Worm (Caenorhabditis elegans) whole organism, mixed stage, embryonic: ENCODE results near the gene ZK822.9.

Experiments
- M03D4.4 ChIP-seq: sonication (generic microtip); optimal IDR thresholded peaks from 2 replicates; lab custom pipeline; 2017; ENCODE audit warnings: mild to moderate bottlenecking, missing genetic modification characterization, missing compliant biosample characterization
- bed-3 ChIP-seq: fragments of 200-800 bp; sonication (Bioruptor generic); optimal IDR thresholded peaks from 3 replicates; lab custom pipeline; 2018; ENCODE audit warnings: mild to moderate bottlenecking, missing genetic modification characterization, moderate library complexity, missing compliant biosample characterization
- blmp-1 ChIP-seq: fragments of 150-350 bp; optimal IDR thresholded peaks from 2 replicates; lab custom pipeline; 2014; ENCODE audit warnings: missing biosample characterization, missing genetic modification characterization
- ceh-39 ChIP-seq: fragments of 150-350 bp; optimal IDR thresholded peaks from 2 replicates; lab custom pipeline; 2014; ENCODE audit warnings: missing biosample characterization, missing genetic modification characterization
- ceh-43 ChIP-seq: fragments of 200-800 bp; sonication (Bioruptor generic); optimal IDR thresholded peaks from 2 replicates; lab custom pipeline; 2018; ENCODE audit warnings: mild to moderate bottlenecking, missing genetic modification characterization, moderate library complexity, missing compliant biosample characterization
- ceh-83 ChIP-seq: fragments of 200-800 bp; sonication (Bioruptor generic); optimal IDR thresholded peaks from 2 replicates; lab custom pipeline; 2018; ENCODE audit warnings: mild to moderate bottlenecking, missing genetic modification characterization, missing compliant biosample characterization
- ces-1 ChIP-seq: fragments of 150-350 bp; optimal IDR thresholded peaks from 2 replicates; lab custom pipeline; 2014; ENCODE audit warnings: missing biosample characterization, missing genetic modification reagents, missing genetic modification characterization
- cnd-1 ChIP-seq: fragments of 200-800 bp; sonication (Bioruptor generic); optimal IDR thresholded peaks from 2 replicates; lab custom pipeline; 2018; ENCODE audit warnings: mild to moderate bottlenecking, missing genetic modification characterization, missing compliant biosample characterization
- drap-1 ChIP-seq: fragments of 200-800 bp; sonication (Bioruptor generic); optimal IDR thresholded peaks from 3 replicates; lab custom pipeline; 2018; ENCODE audit warnings: mild to moderate bottlenecking, missing genetic modification characterization, missing compliant biosample characterization
- elt-1 ChIP-seq: sonication (generic microtip); optimal IDR thresholded peaks from 2 replicates; lab custom pipeline; 2017; ENCODE audit warnings: missing genetic modification characterization, mild to moderate bottlenecking, missing compliant biosample characterization, antibody characterized with exemption, moderate library complexity, borderline replicate concordance; ENCODE audit not compliant: insufficient read depth
- elt-3 ChIP-seq: fragments of 150-350 bp; optimal IDR thresholded peaks from 2 replicates; lab custom pipeline; 2014; ENCODE audit warnings: missing biosample characterization, missing genetic modification characterization
- flh-1 ChIP-seq: fragments of 200-800 bp; sonication (Bioruptor generic); optimal IDR thresholded peaks from 2 replicates; lab custom pipeline; 2018; ENCODE audit warnings: mild to moderate bottlenecking, missing genetic modification characterization, moderate library complexity, missing compliant biosample characterization
- ham-2 ChIP-seq: fragments of 200-800 bp; sonication (Bioruptor generic); optimal IDR thresholded peaks from 2 replicates; lab custom pipeline; 2018; ENCODE audit warnings: mild to moderate bottlenecking, missing genetic modification characterization, missing compliant biosample characterization
- hlh-1 ChIP-seq: fragments of 150-350 bp; optimal IDR thresholded peaks from 2 replicates; lab custom pipeline; 2014; ENCODE audit warnings: missing biosample characterization, missing genetic modification reagents, missing genetic modification characterization
- lin-13 ChIP-seq: fragments of 150-350 bp; optimal IDR thresholded peaks from 2 replicates; lab custom pipeline; 2014; ENCODE audit warnings: missing biosample characterization, missing genetic modification characterization
- lin-32 ChIP-seq: fragments of 200-800 bp; sonication (Bioruptor generic); optimal IDR thresholded peaks from 2 replicates; lab custom pipeline; 2018; ENCODE audit warnings: mild to moderate bottlenecking, missing genetic modification characterization, missing compliant biosample characterization
- mab-5 ChIP-seq: fragments of 150-350 bp; optimal IDR thresholded peaks from 2 replicates; lab custom pipeline; 2014; ENCODE audit warnings: missing biosample characterization, missing genetic modification characterization
- mep-1 ChIP-seq: fragments of 150-350 bp; optimal IDR thresholded peaks from 2 replicates; lab custom pipeline; 2017; ENCODE audit warnings: missing biosample characterization, missing genetic modification reagents, missing genetic modification characterization, inconsistent platforms
- mls-2 ChIP-seq: sonication (generic microtip); optimal IDR thresholded peaks from 2 replicates; lab custom pipeline; 2016; ENCODE audit warnings: mild to moderate bottlenecking, missing genetic modification characterization, moderate library complexity, missing compliant biosample characterization
- nhr-12 ChIP-seq: fragments of 150-350 bp; optimal IDR thresholded peaks from 2 replicates; lab custom pipeline; 2014; ENCODE audit warnings: missing biosample characterization, missing genetic modification characterization
- nhr-2 ChIP-seq: fragments of 150-350 bp; optimal IDR thresholded peaks from 2 replicates; lab custom pipeline; 2014; ENCODE audit warnings: missing biosample characterization, missing genetic modification characterization
- nhr-28 ChIP-seq: fragments of 150-350 bp; optimal IDR thresholded peaks from 2 replicates; lab custom pipeline; 2014; ENCODE audit warnings: missing biosample characterization, missing genetic modification characterization
- nhr-76 ChIP-seq: sonication (generic microtip); optimal IDR thresholded peaks from 2 replicates; lab custom pipeline; 2017; ENCODE audit warnings: missing biosample characterization, missing genetic modification characterization
- pha-4 ChIP-seq: fragments of 150-350 bp; optimal IDR thresholded peaks from 2 replicates; lab custom pipeline; 2018; ENCODE audit warnings: missing biosample characterization, missing genetic modification reagents, missing genetic modification characterization
- sem-2 ChIP-seq: fragments of 200-800 bp; sonication (Bioruptor generic); optimal IDR thresholded peaks from 2 replicates; lab custom pipeline; 2018; ENCODE audit warnings: mild to moderate bottlenecking, missing genetic modification characterization, missing compliant biosample characterization
- snpc-4 ChIP-seq: fragments of 150-350 bp; optimal IDR thresholded peaks from 2 replicates; lab custom pipeline; 2014; ENCODE audit warnings: missing biosample characterization, missing genetic modification characterization
- sptf-1 ChIP-seq: sonication (generic microtip); optimal IDR thresholded peaks from 2 replicates; lab custom pipeline; 2017; ENCODE audit warnings: mild to moderate bottlenecking, missing genetic modification characterization, moderate library complexity, missing compliant biosample characterization
- tbx-8 ChIP-seq: fragments of 200-800 bp; sonication (Bioruptor generic); optimal IDR thresholded peaks from 2 replicates; lab custom pipeline; 2018; ENCODE audit warnings: mild to moderate bottlenecking, missing genetic modification characterization, moderate library complexity, missing compliant biosample characterization
- unc-120 ChIP-seq: sonication (generic microtip); optimal IDR thresholded peaks from 2 replicates; lab custom pipeline; 2017; ENCODE audit warnings: missing genetic modification characterization, missing compliant biosample characterization; ENCODE audit not compliant: poor library complexity, severe bottlenecking
- unc-39 ChIP-seq: fragments of 150-350 bp; optimal IDR thresholded peaks from 2 replicates; lab custom pipeline; 2014; ENCODE audit warnings: missing biosample characterization, missing genetic modification characterization
- unc-62 ChIP-seq: fragments of 150-350 bp; optimal IDR thresholded peaks from 2 replicates; lab custom pipeline; 2014; ENCODE audit warnings: missing biosample characterization, missing genetic modification reagents, missing genetic modification characterization
- zip-8 ChIP-seq: fragments of 150-350 bp; optimal IDR thresholded peaks from 2 replicates; lab custom pipeline; 2014; ENCODE audit warnings: missing biosample characterization, missing genetic modification characterization
- ztf-11 ChIP-seq: fragments of 150-350 bp; optimal IDR thresholded peaks from 2 replicates; lab custom pipeline; 2014; ENCODE audit warnings: missing biosample characterization, missing genetic modification characterization

Gene ZK822.9

ce11 chrIV:11914837-11915737, 660 bp upstream of the ZK822.9 start, which contains the start of gene fat-6:
fat-6 (minus strand) TSS chrIV:11915687.
- TF ChIP-seq bed-3 (GFP tag; lab: Kevin White, UChicago) (no peak), ceh-43 (GFP tag; lab: Kevin White, UChicago) (no peak), pha-4 (no peak), ceh-39 (tag; lab: Kevin White, UChicago) (no peak)

ce11 chrIV:11916907-11917306, 1.2 kb downstream of the ZK822.9 start, which contains the start of gene ZK822.10:
ZK822.10 (plus strand) TSS chrIV:11917137.
- TF ChIP-seq snpc-4 (no peak), mep-1 (no peak), mab-5 (tag; lab: Kevin White, UChicago) (no peak), bed-3 (GFP tag; lab: Kevin White, UChicago) (no peak), unc-62 (GFP tag; lab: Kevin White, UChicago) (no peak), blmp-1 (tag; lab: Kevin White, UChicago) (no peak), ces-1 (GFP tag; lab: Kevin White, UChicago) (no peak), ceh-83 (no peak), mls-2 (tag; lab: Kevin White, UChicago) (no peak), sem-2 (GFP tag; lab: Kevin White, UChicago) (no peak), elt-3 (tag; lab: Kevin White, UChicago) (no peak), M03D4.4 (tag; lab: Kevin White, UChicago) (no peak)

- no peak for TF ChIP-seq ztf-11 (tag; lab: Kevin White, UChicago)
- TF ChIP-seq lin-13 (tag; lab: Kevin White, UChicago) = no peak
- TF ChIP-seq sem-2 (GFP tag; lab: Kevin White, UChicago) = no peak
- TF ChIP-seq ceh-39 (tag; lab: Kevin White, UChicago) = no peak
- TF ChIP-seq nhr-76 (tag; lab: Kevin White, UChicago) = no peak
- TF ChIP-seq unc-120 (tag; lab: Kevin White, UChicago) = no peak
- no peak for TF ChIP-seq snpc-4
- no peak for TF ChIP-seq elt-3 (tag; lab: Kevin White, UChicago)
- no peak for TF ChIP-seq mep-1
- no peak for TF ChIP-seq blmp-1 (tag; lab: Kevin White, UChicago)
- no peak for TF ChIP-seq nhr-28
- no peak for TF ChIP-seq lin-32 (GFP tag; lab: Kevin White, UChicago)
- TF ChIP-seq cnd-1 (tag; lab: Kevin White, UChicago) = no peak
- no peak for TF ChIP-seq drap-1 (GFP tag; lab: Kevin White, UChicago)
- TF ChIP-seq hlh-1 (tag; lab: Kevin White, UChicago) = no peak
- no peak for TF ChIP-seq elt-1 (tag; lab: Kevin White, UChicago)
Observed at ce11 chrIV:11917886-11918285, 2.1 kb downstream of the ZK822.9 start.

- TF ChIP-seq nhr-2 (tag; lab: Kevin White, UChicago) (no peak), ceh-39 (tag; lab: Kevin White, UChicago) (no peak), lin-13 (tag; lab: Kevin White, UChicago) (no peak), cnd-1 (tag; lab: Kevin White, UChicago) (no peak), sptf-1 (tag; lab: Kevin White, UChicago) (no peak), elt-3 (tag; lab: Kevin White, UChicago) (no peak), nhr-28 (no peak), ceh-43 (GFP tag; lab: Kevin White, UChicago) (no peak)
Observed at ce11 chrIV:11919067-11919466, 3.3 kb downstream of the ZK822.9 start.

ce11 chrIV:11922011-11922410, 6.3 kb downstream of the ZK822.9 start, which contains the start of gene ZK822.1:
ZK822.1 (minus strand) TSS chrIV:11922131.
- no peak for TF ChIP-seq lin-32 (GFP tag; lab: Kevin White, UChicago)
- TF ChIP-seq unc-62 (GFP tag; lab: Kevin White, UChicago) = peak; percentile 18
- peak; percentile 93 for TF ChIP-seq hlh-1 (tag; lab: Kevin White, UChicago)

ce11 chrIV:11923074-11923473, 7.3 kb downstream of the ZK822.9 start, which contains the start of gene srlf-31:
srlf-31 (minus strand) TSS chrIV:11923174.
- TF ChIP-seq nhr-12 (no peak), ceh-43 (GFP tag; lab: Kevin White, UChicago) (no peak), mep-1 (no peak), elt-1 (tag; lab: Kevin White, UChicago) (no peak), nhr-28 (no peak), unc-120 (tag; lab: Kevin White, UChicago) (no peak), sptf-1 (tag; lab: Kevin White, UChicago) (no peak), ceh-39 (tag; lab: Kevin White, UChicago) (no peak), ceh-83 (no peak), unc-39 (no peak), ham-2 (no peak), mab-5 (tag; lab: Kevin White, UChicago) (no peak), tbx-8 (no peak), ztf-11 (tag; lab: Kevin White, UChicago) (no peak), zip-8 (tag; lab: Kevin White, UChicago) (no peak), flh-1 (GFP tag; lab: Kevin White, UChicago) (no peak), mls-2 (tag; lab: Kevin White, UChicago) (no peak)
- TF ChIP-seq, all 35 proteins: peak for 0
